Fruit fly (Drosophila melanogaster): ENCODE results near the gene CG7208.

The CG7208 gene

dm6 chr3R:18185385-18185784 is at the start of gene CG7208, which contains the start of gene Arp5:
TSS of gene CG7208 (minus strand) at chr3R:18185715.
TSS of gene Arp5 (plus strand) at chr3R:18185498.
- peak; percentile 58 for TF ChIP-seq trem (tag; optimal IDR thresholded peaks at IDR 0.05)
- TF ChIP-seq CG18764 (GFP tag; optimal IDR thresholded peaks at IDR 0.05), result peak; percentile 52
- TF ChIP-seq trh (GFP tag; optimal IDR thresholded peaks at IDR 0.05), result peak; percentile 23
- no peak for TF ChIP-seq aop (GFP tag; IDR thresholded peaks at IDR 0.05)
- TF ChIP-seq CG16863 (GFP tag; optimal IDR thresholded peaks at IDR 0.05), result peak; percentile 30
- TF ChIP-seq otp (GFP tag; IDR thresholded peaks at IDR 0.05), result no peak
- peak; percentile 64 for TF ChIP-seq caup (GFP tag; optimal IDR thresholded peaks at IDR 0.05; ENCODE audit: severe bottlenecking)
- no peak for TF ChIP-seq mirr (GFP tag; optimal IDR thresholded peaks at IDR 0.05)
- no peak for TF ChIP-seq CG12236 (GFP tag; optimal IDR thresholded peaks at IDR 0.05)
- TF ChIP-seq CG4730 (GFP tag; IDR thresholded peaks at IDR 0.05), result no peak
- no peak for TF ChIP-seq CG11093 (GFP tag; IDR thresholded peaks at IDR 0.05)
- TF ChIP-seq fd96Cb (tag; optimal IDR thresholded peaks at IDR 0.05), result peak; percentile 62
- TF ChIP-seq C15 (GFP tag; IDR thresholded peaks at IDR 0.05), result no peak
- peak; percentile 16 for TF ChIP-seq CG6254 (GFP tag; optimal IDR thresholded peaks at IDR 0.05)
- no peak for TF ChIP-seq Dip2 (GFP tag; IDR thresholded peaks at IDR 0.05)
- TF ChIP-seq al (GFP tag; IDR thresholded peaks at IDR 0.05), result peak; percentile 72
- peak; percentile 59 for TF ChIP-seq bab2 (GFP tag; optimal IDR thresholded peaks at IDR 0.05)
- peak; percentile 32 for TF ChIP-seq Sry-δ (GFP tag; optimal IDR thresholded peaks at IDR 0.05)
- TF ChIP-seq lbe (GFP tag; optimal IDR thresholded peaks at IDR 0.05), result peak; percentile 56
- TF ChIP-seq lola (GFP tag; optimal IDR thresholded peaks at IDR 0.05), result peak in 1 of 3 experiments; percentile 51
- TF ChIP-seq CG9215 (GFP tag; IDR thresholded peaks at IDR 0.05), result peak; percentile 69
- peak; percentile 69 for TF ChIP-seq CG13894 (tag; optimal IDR thresholded peaks at IDR 0.05)
- peak; percentile 63; the same call in 1 of the 3 replicates for TF ChIP-seq CG34422 (GFP tag; IDR thresholded peaks at IDR 0.05)
- peak; percentile 63; the same call in 1 of the 3 replicates for TF ChIP-seq ken (GFP tag; IDR thresholded peaks at IDR 0.05)
- TF ChIP-seq YL-1 (GFP tag; optimal IDR thresholded peaks at IDR 0.05), result peak; percentile 53
- TF ChIP-seq CG9727 (GFP tag; optimal IDR thresholded peaks at IDR 0.05), result peak; percentile 64
- TF ChIP-seq Stat92E (GFP tag; optimal IDR thresholded peaks at IDR 0.05), result no peak
- no peak for TF ChIP-seq CG7271 (tag; optimal IDR thresholded peaks at IDR 0.05)
- peak; percentile 63 for TF ChIP-seq CG18476 (GFP tag; optimal IDR thresholded peaks at IDR 0.05)
- TF ChIP-seq Asciz (GFP tag; optimal IDR thresholded peaks at IDR 0.05), result no peak
- TF ChIP-seq CG8478 (optimal IDR thresholded peaks at IDR 0.05), result no peak
- TF ChIP-seq pfk (GFP tag; optimal IDR thresholded peaks at IDR 0.05), result no peak
- TF ChIP-seq CG15601 (tag; optimal IDR thresholded peaks at IDR 0.05), result peak; percentile 67
- no peak for TF ChIP-seq D19A (tag; optimal IDR thresholded peaks at IDR 0.05)
- no peak for TF ChIP-seq lab (GFP tag; optimal IDR thresholded peaks at IDR 0.05)
- TF ChIP-seq Fer2 (tag; optimal IDR thresholded peaks at IDR 0.05), result peak; percentile 48
- TF ChIP-seq knrl (GFP tag; IDR thresholded peaks at IDR 0.05; ENCODE audit: partially characterized antibody), result no peak
- TF ChIP-seq yki (optimal IDR thresholded peaks at IDR 0.05), result no peak
- peak; percentile 61; the same call in 1 of the 2 replicates for TF ChIP-seq lmd (GFP tag; IDR thresholded peaks at IDR 0.05)
- TF ChIP-seq sc (optimal IDR thresholded peaks at IDR 0.05), result no peak
- peak; percentile 47 for TF ChIP-seq sc (GFP tag; optimal IDR thresholded peaks at IDR 0.05)
- TF ChIP-seq Ptx1 (GFP tag; IDR thresholded peaks at IDR 0.05), result peak; percentile 62
- TF ChIP-seq zen2 (GFP tag; IDR thresholded peaks at IDR 0.05; ENCODE audit: partially characterized antibody), result no peak
- TF ChIP-seq NK7.1 (GFP tag; optimal IDR thresholded peaks at IDR 0.05), result no peak
- peak; percentile 37; the same call in 2 of the 3 replicates for TF ChIP-seq Doc3 (GFP tag; IDR thresholded peaks at IDR 0.05; ENCODE audit: partially characterized antibody)
- peak; percentile 68 for TF ChIP-seq CG10209 (GFP tag; optimal IDR thresholded peaks at IDR 0.05)
- peak; percentile 86 for TF ChIP-seq Myb (GFP tag; optimal IDR thresholded peaks at IDR 0.05)
- peak; percentile 75 for TF ChIP-seq Hr3 (GFP tag; optimal IDR thresholded peaks at IDR 0.05)
- no peak for TF ChIP-seq dati (GFP tag; IDR thresholded peaks at IDR 0.05)
- peak; percentile 66 for TF ChIP-seq tgo (GFP tag; IDR thresholded peaks at IDR 0.05)
- no peak for TF ChIP-seq sd (tag; optimal IDR thresholded peaks at IDR 0.05)
